Fruit fly (Drosophila melanogaster) whole organism, prepupa: ENCODE data around the gene PPP4R2r.

ENCODE experiments used
- CG10669 ChIP-seq: fragments of 200-800 bp; sonication (Bioruptor generic); optimal IDR thresholded peaks from 3 replicates; lab custom pipeline; 2018; ENCODE audit warnings: missing biosample characterization, mild to moderate bottlenecking, missing genetic modification characterization, moderate library complexity
- CG11762 ChIP-seq: fragments of 200-800 bp; sonication (Bioruptor generic); optimal IDR thresholded peaks from 3 replicates; lab custom pipeline; 2016; ENCODE audit warnings: missing biosample characterization, missing genetic modification characterization; ENCODE audit not compliant: insufficient read depth
- CG11902 ChIP-seq: fragments of 200-800 bp; sonication (Bioruptor generic); optimal IDR thresholded peaks from 3 replicates; lab custom pipeline; 2016; ENCODE audit warnings: missing biosample characterization, missing genetic modification characterization
- CG1621 ChIP-seq: fragments of 200-800 bp; sonication (Bioruptor generic); optimal IDR thresholded peaks from 3 replicates; lab custom pipeline; 2018; ENCODE audit warnings: missing biosample characterization, mild to moderate bottlenecking, missing genetic modification characterization
- CG16779 ChIP-seq: fragments of 200-800 bp; sonication (Bioruptor generic); optimal IDR thresholded peaks from 3 replicates; lab custom pipeline; 2017; ENCODE audit warnings: missing biosample characterization, mild to moderate bottlenecking, missing genetic modification characterization
- CG31627 ChIP-seq: fragments of 200-800 bp; sonication (Bioruptor generic); optimal IDR thresholded peaks from 3 replicates; lab custom pipeline; 2016; ENCODE audit warnings: missing biosample characterization, missing genetic modification characterization
- CG32006 ChIP-seq: fragments of 200-800 bp; sonication (Bioruptor generic); optimal IDR thresholded peaks from 3 replicates; lab custom pipeline; 2017; ENCODE audit warnings: missing biosample characterization, mild to moderate bottlenecking, missing genetic modification characterization
- CG34406 ChIP-seq: fragments of 200-800 bp; sonication (Bioruptor generic); optimal IDR thresholded peaks from 3 replicates; lab custom pipeline; 2016; ENCODE audit warnings: missing biosample characterization, missing genetic modification characterization
- CG3919 ChIP-seq: fragments of 200-800 bp; sonication (Bioruptor generic); optimal IDR thresholded peaks from 3 replicates; lab custom pipeline; 2016; ENCODE audit warnings: missing biosample characterization, missing genetic modification characterization
- CG4318 ChIP-seq: fragments of 200-800 bp; sonication (Bioruptor generic); optimal IDR thresholded peaks from 3 replicates; lab custom pipeline; 2017; ENCODE audit warnings: missing biosample characterization, mild to moderate bottlenecking, missing genetic modification characterization
- CG6163 ChIP-seq: fragments of 200-800 bp; sonication (Bioruptor generic); IDR thresholded peaks from 3 replicates; pipeline ENCODE4 v1.3.6; 2022; ENCODE audit warnings: missing biosample characterization, missing genetic modification characterization
- CG6276 ChIP-seq: fragments of 200-800 bp; sonication (Bioruptor generic); optimal IDR thresholded peaks from 2 replicates; lab custom pipeline; 2017; ENCODE audit warnings: missing biosample characterization, mild to moderate bottlenecking, missing genetic modification characterization
- CG6792 ChIP-seq: fragments of 200-800 bp; sonication (Bioruptor generic); optimal IDR thresholded peaks from 3 replicates; lab custom pipeline; 2016; ENCODE audit warnings: missing biosample characterization, missing genetic modification characterization
- CG6854 ChIP-seq: fragments of 200-800 bp; sonication (Bioruptor generic); optimal IDR thresholded peaks from 2 replicates; lab custom pipeline; 2017; ENCODE audit warnings: missing biosample characterization, mild to moderate bottlenecking, missing genetic modification characterization
- CG7368 ChIP-seq: fragments of 200-800 bp; sonication (Bioruptor generic); optimal IDR thresholded peaks from 3 replicates; lab custom pipeline; 2016; ENCODE audit warnings: missing biosample characterization, missing genetic modification characterization
- CG8119 ChIP-seq: fragments of 200-800 bp; sonication (Bioruptor generic); IDR thresholded peaks from 3 replicates; pipeline ENCODE4 v1.3.6; 2022; ENCODE audit warnings: missing biosample characterization, missing genetic modification characterization
- CG8319 ChIP-seq: fragments of 200-800 bp; sonication (Bioruptor generic); optimal IDR thresholded peaks from 3 replicates; lab custom pipeline; 2016; ENCODE audit warnings: missing biosample characterization, missing genetic modification characterization
- CG8632 ChIP-seq: fragments of 200-800 bp; sonication (Bioruptor generic); optimal IDR thresholded peaks from 3 replicates; lab custom pipeline; 2016; ENCODE audit warnings: missing biosample characterization, missing genetic modification characterization
- CG9139 ChIP-seq: fragments of 200-800 bp; sonication (Bioruptor generic); optimal IDR thresholded peaks from 3 replicates; lab custom pipeline; 2017; ENCODE audit warnings: missing biosample characterization, mild to moderate bottlenecking, missing genetic modification characterization
- Eip78C ChIP-seq: fragments of 200-800 bp; sonication (Bioruptor generic); peaks from one replicate; lab custom pipeline; 2016; ENCODE audit warnings: missing biosample characterization, missing genetic modification characterization
- Eip93F ChIP-seq: fragments of 200-800 bp; sonication (Bioruptor generic); optimal IDR thresholded peaks from 2 replicates; lab custom pipeline; 2016; ENCODE audit warnings: missing biosample characterization, mild to moderate bottlenecking, missing genetic modification characterization
- Ets21C ChIP-seq: fragments of 200-800 bp; sonication (Bioruptor generic); optimal IDR thresholded peaks from 3 replicates; lab custom pipeline; 2016; ENCODE audit warnings: missing biosample characterization, missing genetic modification characterization
- Ets96B ChIP-seq: fragments of 200-800 bp; optimal IDR thresholded peaks from 2 replicates; lab custom pipeline; 2019; ENCODE audit warnings: missing biosample characterization, mild to moderate bottlenecking, missing genetic modification characterization, moderate library complexity
- Gug ChIP-seq: fragments of 200-800 bp; sonication (Bioruptor generic); IDR thresholded peaks from 2 replicates; pipeline ENCODE4 v1.3.6; 2022; ENCODE audit warnings: missing biosample characterization, missing genetic modification characterization
- Hr38 ChIP-seq: sonication (Bioruptor generic); optimal IDR thresholded peaks from 2 replicates; lab custom pipeline; 2016; ENCODE audit warnings: missing biosample characterization, missing genetic modification characterization
- Hr39 ChIP-seq: fragments of 200-800 bp; sonication (Bioruptor generic); optimal IDR thresholded peaks from 2 replicates; lab custom pipeline; 2016; ENCODE audit warnings: missing biosample characterization, missing genetic modification characterization
- Hr4 ChIP-seq: fragments of 200-800 bp; sonication (Bioruptor generic); optimal IDR thresholded peaks from 3 replicates; lab custom pipeline; 2016; ENCODE audit warnings: missing biosample characterization, missing genetic modification characterization
- Lpt ChIP-seq: fragments of 200-800 bp; sonication (Bioruptor generic); optimal IDR thresholded peaks from 3 replicates; lab custom pipeline; 2016; ENCODE audit warnings: missing biosample characterization, missing genetic modification characterization
- OdsH ChIP-seq: fragments of 200-800 bp; sonication (Bioruptor generic); optimal IDR thresholded peaks from 3 replicates; lab custom pipeline; 2016; ENCODE audit warnings: missing biosample characterization, missing genetic modification characterization
- Smox ChIP-seq: fragments of 200-800 bp; sonication (Bioruptor generic); optimal IDR thresholded peaks from 3 replicates; lab custom pipeline; 2016; ENCODE audit warnings: missing biosample characterization, missing genetic modification characterization
- Sox102F ChIP-seq: fragments of 200-800 bp; sonication (Bioruptor generic); optimal IDR thresholded peaks from 2 replicates; lab custom pipeline; 2016; ENCODE audit warnings: missing biosample characterization, mild to moderate bottlenecking, missing genetic modification characterization
- Sox14 ChIP-seq: fragments of 200-800 bp; sonication (Bioruptor generic); optimal IDR thresholded peaks from 3 replicates; lab custom pipeline; 2016; ENCODE audit warnings: missing biosample characterization, missing genetic modification characterization
- Sox15 ChIP-seq: fragments of 200-800 bp; sonication (Bioruptor generic); optimal IDR thresholded peaks from 3 replicates; lab custom pipeline; 2016; ENCODE audit warnings: missing biosample characterization, missing genetic modification characterization
- achi ChIP-seq: fragments of 200-800 bp; sonication (Bioruptor generic); optimal IDR thresholded peaks from 3 replicates; lab custom pipeline; 2016; ENCODE audit warnings: missing biosample characterization, missing genetic modification characterization
- acj6 ChIP-seq: fragments of 200-800 bp; sonication (Bioruptor generic); optimal IDR thresholded peaks from 3 replicates; lab custom pipeline; 2016; ENCODE audit warnings: missing biosample characterization, missing genetic modification characterization
- cyc ChIP-seq: fragments of 200-800 bp; sonication (Bioruptor generic); optimal IDR thresholded peaks from 3 replicates; lab custom pipeline; 2016; ENCODE audit warnings: missing biosample characterization, missing genetic modification characterization
- dsx ChIP-seq: fragments of 200-800 bp; optimal IDR thresholded peaks from 3 replicates; lab custom pipeline; 2019; ENCODE audit warnings: missing biosample characterization, mild to moderate bottlenecking, missing genetic modification characterization, moderate library complexity; ENCODE audit not compliant: poor library complexity, severe bottlenecking
- eg ChIP-seq: fragments of 200-800 bp; sonication (Bioruptor generic); IDR thresholded peaks from 3 replicates; pipeline ENCODE4 v1.3.6; 2022; ENCODE audit warnings: missing biosample characterization, missing genetic modification characterization
- fd59A ChIP-seq: fragments of 200-800 bp; sonication (Bioruptor generic); optimal IDR thresholded peaks from 2 replicates; lab custom pipeline; 2017; ENCODE audit warnings: missing biosample characterization, mild to moderate bottlenecking, missing genetic modification characterization, missing genetic modification reagents
- fd85E ChIP-seq: fragments of 200-800 bp; sonication (Bioruptor generic); optimal IDR thresholded peaks from 3 replicates; lab custom pipeline; 2016; ENCODE audit warnings: missing biosample characterization, missing genetic modification characterization
- fkh ChIP-seq: fragments of 200-800 bp; sonication (Bioruptor generic); optimal IDR thresholded peaks from 3 replicates; lab custom pipeline; 2017; ENCODE audit warnings: missing biosample characterization, mild to moderate bottlenecking, missing genetic modification characterization, moderate library complexity
- net ChIP-seq: fragments of 200-800 bp; sonication (Bioruptor generic); optimal IDR thresholded peaks from 3 replicates; lab custom pipeline; 2016; ENCODE audit warnings: missing biosample characterization, missing genetic modification characterization
- pdm3 ChIP-seq: fragments of 200-800 bp; sonication (Bioruptor generic); optimal IDR thresholded peaks from 3 replicates; lab custom pipeline; 2016; ENCODE audit warnings: missing biosample characterization, missing genetic modification characterization
- spab ChIP-seq: fragments of 200-800 bp; sonication (Bioruptor generic); optimal IDR thresholded peaks from 2 replicates; lab custom pipeline; 2017; ENCODE audit warnings: missing biosample characterization, mild to moderate bottlenecking, missing genetic modification characterization, missing genetic modification reagents
- ss ChIP-seq, 2 experiments: fragments of 200-800 bp; sonication (Bioruptor generic); optimal IDR thresholded peaks; 2 replicates in 1 of 2; 3 replicates in 1 of 2; lab custom pipeline; 2017 to 2018; ENCODE audit warnings: mild to moderate bottlenecking in 2 of 2, missing biosample characterization in 2 of 2, missing genetic modification characterization in 2 of 2, moderate library complexity in 1 of 2
- svp ChIP-seq: fragments of 200-800 bp; sonication (Bioruptor generic); peaks from one replicate; lab custom pipeline; 2016; ENCODE audit warnings: missing biosample characterization, missing genetic modification characterization
- topi ChIP-seq: fragments of 200-800 bp; sonication (Bioruptor generic); optimal IDR thresholded peaks from 3 replicates; lab custom pipeline; 2016; ENCODE audit warnings: missing biosample characterization, missing genetic modification characterization
- vri ChIP-seq: fragments of 200-800 bp; sonication (Bioruptor generic); optimal IDR thresholded peaks from 3 replicates; lab custom pipeline; 2016; ENCODE audit warnings: missing biosample characterization, mild to moderate bottlenecking, missing genetic modification characterization

PPP4R2r gene

DNA sequence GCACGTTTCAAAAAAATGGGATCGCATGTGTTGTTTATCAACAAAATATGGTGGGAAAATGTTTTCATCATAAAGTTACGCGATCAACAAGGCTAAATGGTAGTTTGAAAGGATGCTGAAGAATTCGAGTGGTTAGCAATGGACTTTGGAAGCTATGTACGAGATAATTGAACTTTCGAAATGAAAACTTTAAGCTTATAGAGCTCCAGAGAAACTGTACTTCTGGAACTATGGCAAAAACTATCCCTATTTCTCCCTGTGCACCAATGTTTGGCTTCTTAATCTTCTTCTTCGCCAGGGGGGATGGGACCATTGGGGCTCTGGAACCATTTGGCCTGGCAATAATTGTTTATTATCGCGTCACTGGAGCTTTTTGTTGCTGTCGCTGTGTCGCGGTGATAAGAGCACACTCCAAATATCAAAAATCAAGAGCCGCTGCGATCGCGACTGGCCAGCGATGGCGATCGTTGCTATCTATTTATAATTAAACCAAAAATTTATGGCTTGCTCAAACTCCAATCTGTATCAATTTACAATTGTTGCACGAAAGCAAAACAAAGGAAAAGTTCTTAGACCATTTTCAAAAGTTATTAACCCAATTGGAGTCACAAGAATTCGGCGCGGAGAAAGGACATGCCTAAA lies 9.4 kb downstream of the PPP4R2r start:
- peak; percentile 47 for TF ChIP-seq Hr4 (GFP tag; lab: Kevin White, UChicago)
- no peak for TF ChIP-seq Lpt
- no peak for TF ChIP-seq dsx (GFP tag; lab: Kevin White, UChicago)
- peak; percentile 62 for TF ChIP-seq CG32006 (GFP tag; lab: Kevin White, UChicago)
- peak; percentile 7 for TF ChIP-seq net
- TF ChIP-seq Sox102F (GFP tag; lab: Kevin White, UChicago), result no peak
- TF ChIP-seq Hr38, result no peak
- TF ChIP-seq Gug, result no peak
- TF ChIP-seq fkh (GFP tag; lab: Kevin White, UChicago), result peak; percentile 26
- peak; percentile 31 for TF ChIP-seq Eip78C (GFP tag; lab: Kevin White, UChicago)
- TF ChIP-seq CG8632, result no peak
- peak; percentile 58 for TF ChIP-seq CG6276 (GFP tag; lab: Kevin White, UChicago)
- no peak for TF ChIP-seq achi (GFP tag; lab: Kevin White, UChicago)
- no peak for TF ChIP-seq CG9139
- no peak for TF ChIP-seq cyc (GFP tag; lab: Kevin White, UChicago)
- TF ChIP-seq topi (GFP tag; lab: Kevin White, UChicago), result no peak
- TF ChIP-seq CG16779 (tag; lab: Kevin White, UChicago), result no peak
- TF ChIP-seq CG1621 (tag; lab: Kevin White, UChicago), result no peak
- TF ChIP-seq Smox (GFP tag; lab: Kevin White, UChicago), result no peak
- no peak for TF ChIP-seq CG31627
- peak; percentile 50 for TF ChIP-seq vri (GFP tag; lab: Kevin White, UChicago)
- no peak for TF ChIP-seq fd85E
- TF ChIP-seq Hr39 (GFP tag; lab: Kevin White, UChicago), result peak; percentile 9
- peak; percentile 30; the same call in 1 of the 3 replicates for TF ChIP-seq CG8119 (GFP tag; lab: Robert Waterston, UW)
- peak; percentile 81 for TF ChIP-seq svp (GFP tag; lab: Kevin White, UChicago)
- no peak for TF ChIP-seq CG6163 (GFP tag; lab: Robert Waterston, UW)
- TF ChIP-seq CG11902 (GFP tag; lab: Kevin White, UChicago), result no peak
- TF ChIP-seq Ets96B (tag; lab: Kevin White, UChicago), result no peak
- no peak for TF ChIP-seq ss (GFP tag; optimal IDR thresholded peaks at IDR 0.05; lab: Kevin White, UChicago)
- no peak for TF ChIP-seq CG11762 (GFP tag; lab: Kevin White, UChicago)
- peak; percentile 5 for TF ChIP-seq pdm3 (GFP tag; lab: Kevin White, UChicago)
- TF ChIP-seq CG7368 (GFP tag; lab: Kevin White, UChicago), result no peak

DNA sequence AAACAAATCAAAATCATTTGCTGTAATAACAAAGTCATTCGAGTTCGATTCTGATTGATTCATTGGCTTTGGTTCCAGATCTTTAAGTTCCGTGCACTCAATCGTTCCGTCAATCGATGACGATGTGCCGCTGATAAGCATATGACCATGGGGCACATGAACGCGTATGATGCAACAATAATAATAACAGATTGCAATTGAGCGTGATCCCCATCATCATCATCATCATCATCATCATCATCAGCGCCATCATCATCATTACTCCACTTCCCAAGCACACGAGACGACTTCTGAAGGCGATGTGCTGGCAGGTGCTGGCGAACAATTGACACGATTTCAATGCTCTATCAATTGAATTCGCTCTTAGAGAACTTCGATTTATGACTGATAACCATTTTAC lies 17.7 kb downstream of the PPP4R2r start:
- no peak for TF ChIP-seq CG6163 (GFP tag; lab: Robert Waterston, UW)
- peak; percentile 56 for TF ChIP-seq vri (GFP tag; lab: Kevin White, UChicago)
- no peak for TF ChIP-seq Sox14 (GFP tag; lab: Kevin White, UChicago)
- peak; percentile 80 for TF ChIP-seq svp (GFP tag; lab: Kevin White, UChicago)
- TF ChIP-seq CG8319 (GFP tag; lab: Kevin White, UChicago), result no peak

DNA sequence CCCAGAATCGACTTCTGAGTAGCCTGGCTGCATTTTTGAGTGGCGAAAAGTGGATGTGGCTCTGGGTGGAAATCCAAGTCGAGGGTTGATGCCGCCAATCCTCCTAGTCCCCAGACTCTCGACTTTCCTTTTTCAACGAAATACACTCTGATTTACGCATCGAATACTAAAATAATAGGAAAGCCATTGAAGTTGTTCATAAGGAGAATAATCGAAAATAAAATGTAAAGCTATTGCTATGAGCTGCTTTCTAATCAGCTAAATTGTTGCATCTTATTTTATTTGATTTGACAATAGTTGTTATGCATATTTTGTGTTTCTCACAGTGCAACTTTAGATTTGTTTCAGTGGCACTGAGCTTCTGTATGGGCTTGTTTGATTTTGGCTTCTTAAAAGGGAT lies 35.0 kb downstream of the PPP4R2r start:
- TF ChIP-seq cyc (GFP tag; lab: Kevin White, UChicago) (peak; percentile 33), fd85E (no peak), CG3919 (GFP tag; lab: Kevin White, UChicago) (peak; percentile 8), OdsH (GFP tag; lab: Kevin White, UChicago) (peak; percentile 3), Sox15 (GFP tag; lab: Kevin White, UChicago) (no peak), spab (no peak), fd59A (GFP tag; lab: Kevin White, UChicago) (no peak), dsx (GFP tag; lab: Kevin White, UChicago) (peak; percentile 16), CG10669 (GFP tag; lab: Kevin White, UChicago) (peak; percentile 47), CG6854 (GFP tag; lab: Kevin White, UChicago) (no peak), eg (GFP tag; lab: Robert Waterston, UW) (no peak), CG8119 (GFP tag; lab: Robert Waterston, UW) (no peak), CG4318 (GFP tag; lab: Kevin White, UChicago) (no peak), CG11762 (GFP tag; lab: Kevin White, UChicago) (no peak), Hr4 (GFP tag; lab: Kevin White, UChicago) (no peak), CG6792 (GFP tag; lab: Kevin White, UChicago) (peak; percentile 13), CG6276 (GFP tag; lab: Kevin White, UChicago) (no peak), Eip93F (GFP tag; lab: Kevin White, UChicago) (no peak), CG7368 (GFP tag; lab: Kevin White, UChicago) (peak; percentile 18), Hr39 (GFP tag; lab: Kevin White, UChicago) (peak; percentile 21), CG34406 (GFP tag; lab: Kevin White, UChicago) (no peak), acj6 (no peak), Ets21C (GFP tag; lab: Kevin White, UChicago) (peak; percentile 19)
